Worm (Caenorhabditis elegans) whole organism, L4/young adult: ENCODE measurements around the gene T25B6.6.

Experiments used
- W03F9.2 ChIP-seq: fragments of 150-350 bp; optimal IDR thresholded peaks from 2 replicates; lab custom pipeline; 2014; ENCODE audit warnings: missing biosample characterization, missing genetic modification characterization
- dao-5 ChIP-seq: sonication (generic microtip); optimal IDR thresholded peaks from 2 replicates; lab custom pipeline; 2016; ENCODE audit warnings: missing genotype, missing genetic modification characterization, moderate library complexity, missing compliant biosample characterization
- him-1 ChIP-seq: sonication (generic microtip); optimal IDR thresholded peaks from 2 replicates; lab custom pipeline; 2016; ENCODE audit warnings: missing genotype, missing genetic modification reagents, missing genetic modification characterization, missing compliant biosample characterization

The T25B6.6 gene

DNA sequence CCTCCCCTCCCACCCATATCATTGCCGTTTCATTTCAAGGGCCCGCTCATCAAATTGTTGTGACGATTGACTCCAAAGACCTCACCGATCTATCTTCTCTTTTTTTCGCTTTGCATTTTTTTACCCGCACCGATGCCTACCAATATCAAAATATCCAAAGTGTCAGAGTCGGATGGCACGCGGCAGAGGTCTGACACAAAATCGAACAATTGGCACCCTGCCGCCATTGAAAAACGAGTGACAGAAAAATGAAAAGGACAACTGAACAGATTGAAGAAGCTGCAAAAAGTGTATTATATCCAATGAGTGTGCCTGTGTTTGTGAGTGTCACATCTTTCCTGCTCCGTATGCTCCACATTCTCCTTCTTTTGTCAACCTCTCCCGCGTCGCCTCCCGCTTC lies 36.2 kb downstream of the T25B6.6 start:
- TF ChIP-seq him-1 (tag; lab: Kevin White, UChicago) (no peak), dao-5 (no peak), W03F9.2 (tag; lab: Kevin White, UChicago) (no peak)

DNA sequence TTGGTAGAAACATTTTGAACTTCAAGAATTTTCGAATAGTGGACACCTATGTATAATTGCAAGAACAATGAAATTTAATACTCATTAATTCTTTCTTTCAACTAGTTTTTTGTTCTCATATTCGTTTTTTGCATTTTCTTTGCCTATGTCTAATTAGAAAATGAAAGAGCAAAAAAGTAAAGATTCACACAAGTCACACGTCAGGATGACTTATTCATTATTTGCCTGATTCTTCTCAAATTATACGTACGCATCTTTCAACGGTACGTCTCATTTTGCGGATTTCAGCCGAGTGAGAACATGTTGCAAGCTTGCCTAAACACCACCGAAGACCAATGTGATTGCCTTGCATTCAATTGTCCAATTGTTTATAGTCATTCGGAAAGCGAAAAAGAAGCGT lies 42.0 kb downstream of the T25B6.6 start, which contains the start of gene nmur-1:
nmur-1 (plus strand) TSS at position 301 of the 400 bp plus-strand sequence.
- TF ChIP-seq him-1 (tag; lab: Kevin White, UChicago) (no peak), dao-5 (no peak), W03F9.2 (tag; lab: Kevin White, UChicago) (no peak)
